Worm (Caenorhabditis elegans) whole organism, early embryonic: ENCODE data around the gene kcnl-3.

ENCODE experiments used
- B0310.2 ChIP-seq: sonication (generic microtip); optimal IDR thresholded peaks from 2 replicates; lab custom pipeline; 2016; ENCODE audit warnings: mild to moderate bottlenecking, missing genetic modification characterization, missing compliant biosample characterization
- ama-1 ChIP-seq: fragments of 150-350 bp; optimal IDR thresholded peaks from 2 replicates; lab custom pipeline; 2014
- ceh-13 ChIP-seq: fragments of 200-800 bp; sonication (Bioruptor generic); optimal IDR thresholded peaks from 2 replicates; lab custom pipeline; 2018; ENCODE audit warnings: mild to moderate bottlenecking, missing genetic modification characterization, missing compliant biosample characterization
- ets-7 ChIP-seq: sonication (generic microtip); optimal IDR thresholded peaks from 2 replicates; lab custom pipeline; 2016; ENCODE audit warnings: missing genotype, missing genetic modification characterization, missing compliant biosample characterization
- flt-1 ChIP-seq: fragments of 200-800 bp; sonication (Bioruptor generic); IDR thresholded peaks from 2 replicates; pipeline ENCODE4 v1.3.6; 2022; ENCODE audit warnings: missing genetic modification characterization, missing compliant biosample characterization
- hmbx-1 ChIP-seq: sonication (generic microtip); optimal IDR thresholded peaks from 2 replicates; lab custom pipeline; 2016; ENCODE audit warnings: mild to moderate bottlenecking, missing genetic modification characterization, missing compliant biosample characterization
- hmg-4 ChIP-seq: fragments of 200-800 bp; sonication (Bioruptor generic); optimal IDR thresholded peaks from 2 replicates; lab custom pipeline; 2018; ENCODE audit warnings: mild to moderate bottlenecking, missing genetic modification characterization, missing compliant biosample characterization
- hnd-1 ChIP-seq: sonication (generic microtip); optimal IDR thresholded peaks from 2 replicates; lab custom pipeline; 2016; ENCODE audit warnings: missing genetic modification characterization, missing compliant biosample characterization
- pes-1 ChIP-seq: fragments of 200-800 bp; sonication (Bioruptor generic); IDR thresholded peaks from 2 replicates; pipeline ENCODE4 v1.3.6; 2022; ENCODE audit warnings: missing genetic modification reagents, missing genetic modification characterization, missing compliant biosample characterization
- sea-1 ChIP-seq: fragments of 200-800 bp; sonication (Bioruptor generic); conservative IDR thresholded peaks from 2 replicates; pipeline ENCODE4 v1.3.6; 2022; ENCODE audit warnings: missing genetic modification characterization, missing compliant biosample characterization
- tbx-11 ChIP-seq: fragments of 200-800 bp; sonication (Bioruptor generic); IDR thresholded peaks from 2 replicates; pipeline ENCODE4 v1.3.6; 2022; ENCODE audit warnings: missing genetic modification characterization, missing compliant biosample characterization
- tbx-37 ChIP-seq: fragments of 200-800 bp; sonication (Bioruptor generic); conservative IDR thresholded peaks from 2 replicates; pipeline ENCODE4 v1.3.6; 2022; ENCODE audit warnings: missing genetic modification reagents, missing genetic modification characterization, missing compliant biosample characterization
- tra-4 ChIP-seq: sonication (generic microtip); optimal IDR thresholded peaks from 2 replicates; lab custom pipeline; 2017; ENCODE audit warnings: missing genetic modification characterization, missing compliant biosample characterization

DNA sequence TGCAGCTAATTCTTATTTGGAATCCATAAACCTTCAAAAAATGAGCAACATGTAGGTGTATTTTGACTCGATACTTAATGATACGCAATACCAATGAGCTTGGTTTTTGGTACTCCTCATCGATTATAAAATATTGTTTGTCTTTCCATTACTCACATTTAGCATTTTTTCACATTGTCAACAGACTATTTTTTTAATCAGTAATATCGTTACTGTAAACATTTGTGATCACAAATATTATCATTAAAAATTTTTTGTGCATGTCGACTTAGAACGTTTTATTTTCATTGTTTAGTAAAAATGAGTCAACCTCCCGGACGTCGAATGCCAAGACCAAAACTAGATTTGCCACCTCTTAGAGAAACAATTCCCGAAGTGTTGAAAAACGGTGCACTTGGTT is 9.4 kb upstream of the kcnl-3 start, which contains the start of gene sek-5:
- TF ChIP-seq hnd-1 (tag; lab: Kevin White, UChicago), result no peak
- no peak for TF ChIP-seq ceh-13
- TF ChIP-seq ama-1, result no peak
- TF ChIP-seq flt-1 (GFP tag; lab: Robert Waterston, UW), result no peak
- TF ChIP-seq tbx-11 (GFP tag; lab: Robert Waterston, UW), result no peak
- no peak for TF ChIP-seq tbx-37 (GFP tag; lab: Robert Waterston, UW)
- no peak for TF ChIP-seq hmg-4 (GFP tag; lab: Kevin White, UChicago)
- no peak for TF ChIP-seq ets-7
- no peak for TF ChIP-seq tra-4 (tag; lab: Kevin White, UChicago)
- no peak for TF ChIP-seq pes-1 (GFP tag; lab: Robert Waterston, UW)
- TF ChIP-seq B0310.2 (tag; lab: Kevin White, UChicago), result no peak
- TF ChIP-seq hmbx-1 (tag; lab: Kevin White, UChicago), result no peak
- TF ChIP-seq sea-1 (GFP tag; lab: Robert Waterston, UW), result no peak
